Fruit fly (Drosophila melanogaster) whole organism, pupa: ENCODE data around the gene Cbl.

ENCODE experiments used
- CG13204 ChIP-seq: fragments of 200-800 bp; sonication (Bioruptor generic); optimal IDR thresholded peaks from 2 replicates; lab custom pipeline; 2018; ENCODE audit warnings: missing biosample characterization, mild to moderate bottlenecking, missing genetic modification characterization, moderate library complexity
- CG14655 ChIP-seq: fragments of 200-800 bp; sonication (Bioruptor generic); optimal IDR thresholded peaks from 3 replicates; lab custom pipeline; 2017; ENCODE audit warnings: mild to moderate bottlenecking, missing biosample characterization, missing genetic modification reagents, missing genetic modification characterization
- CG15710 ChIP-seq: fragments of 200-800 bp; sonication (Bioruptor generic); optimal IDR thresholded peaks from 2 replicates; lab custom pipeline; 2018; ENCODE audit warnings: missing biosample characterization, mild to moderate bottlenecking, missing genetic modification characterization, moderate library complexity
- CG17806 ChIP-seq: fragments of 200-800 bp; sonication (Bioruptor generic); optimal IDR thresholded peaks from 2 replicates; lab custom pipeline; 2018; ENCODE audit warnings: missing biosample characterization, mild to moderate bottlenecking, missing genetic modification characterization, moderate library complexity
- CG4496 ChIP-seq: fragments of 200-800 bp; sonication (Bioruptor generic); IDR thresholded peaks from 3 replicates; pipeline ENCODE4 v1.3.6; 2022; ENCODE audit warnings: missing biosample characterization, missing genetic modification characterization
- CG8159 ChIP-seq: fragments of 200-800 bp; sonication (Bioruptor generic); optimal IDR thresholded peaks from 3 replicates; lab custom pipeline; 2018; ENCODE audit warnings: missing biosample characterization, mild to moderate bottlenecking, missing genetic modification characterization, moderate library complexity
- EcR ChIP-seq: fragments of 200-800 bp; sonication (Bioruptor generic); optimal IDR thresholded peaks from 3 replicates; lab custom pipeline; 2019; ENCODE audit warnings: missing biosample characterization, missing genetic modification characterization, mild to moderate bottlenecking, moderate library complexity, missing genetic modification reagents

dm6 chr3L:8393549-8393948 is 31.2 kb upstream of the Cbl start, which contains the start of gene Jon66Cii:
- no peak for TF ChIP-seq EcR
- no peak for TF ChIP-seq CG15710 (tag; lab: Kevin White, UChicago)
- TF ChIP-seq CG17806 (tag; lab: Kevin White, UChicago), result no peak
- TF ChIP-seq CG8159 (tag; lab: Kevin White, UChicago), result no peak
- TF ChIP-seq CG4496, result no peak
- TF ChIP-seq CG13204 (GFP tag; lab: Kevin White, UChicago), result no peak
- TF ChIP-seq CG14655, result no peak
